Fruit fly (Drosophila melanogaster): Measurements from ENCODE around the gene Syt12.

DNA sequence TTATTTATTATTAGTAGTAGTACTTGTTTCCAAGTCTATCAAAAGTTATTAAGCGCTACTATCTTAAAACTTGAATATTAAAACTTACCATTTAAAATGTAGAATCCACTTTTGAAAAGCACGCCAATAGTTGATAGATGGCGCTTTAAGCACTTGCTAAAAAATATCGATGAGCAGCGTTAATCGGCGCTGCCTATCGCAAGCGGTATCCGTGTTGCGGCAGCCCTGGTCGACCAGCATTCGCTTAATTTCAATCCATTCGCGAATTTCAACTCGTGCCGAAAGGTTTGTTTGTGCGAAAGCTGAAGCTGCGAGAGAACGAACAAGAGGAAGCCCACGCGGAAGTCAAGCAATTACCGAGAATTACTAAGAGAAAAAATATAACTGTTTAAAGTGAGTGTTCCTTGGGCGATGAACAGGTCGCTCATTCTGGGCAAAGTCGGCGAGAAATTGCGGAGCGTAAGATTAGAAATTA, 29.4 kb upstream of the Syt12 start, which contains the start of gene Prx2:
- TF ChIP-seq Sin3A (optimal IDR thresholded peaks at IDR 0.05): no peak
- no peak for TF ChIP-seq psq (optimal IDR thresholded peaks at IDR 0.05)
- no peak for TF ChIP-seq insv (optimal IDR thresholded peaks at IDR 0.05)
- TF ChIP-seq h (optimal IDR thresholded peaks at IDR 0.05): no peak
- TF ChIP-seq ttk (optimal IDR thresholded peaks at IDR 0.05): no peak

Data from Kc167 (cell line).